Worm (Caenorhabditis elegans) whole organism, L4 larva: ENCODE results near the gene C39B5.10.

ENCODE experiments used
- F37D6.2 ChIP-seq: sonication (generic microtip); optimal IDR thresholded peaks from 2 replicates; lab custom pipeline; 2016; ENCODE audit warnings: mild to moderate bottlenecking, missing genetic modification characterization, missing compliant biosample characterization
- T26A8.4 ChIP-seq: fragments of 200-800 bp; sonication (Bioruptor generic); IDR thresholded peaks from 2 replicates; pipeline ENCODE4 v1.3.6; 2022; ENCODE audit warnings: missing genetic modification characterization, missing compliant biosample characterization
- aha-1 ChIP-seq: fragments of 150-350 bp; peaks from one replicate; lab custom pipeline; 2014; ENCODE audit warnings: missing biosample characterization, missing genetic modification characterization
- ama-1 ChIP-seq: fragments of 150-350 bp; optimal IDR thresholded peaks from 2 replicates; lab custom pipeline; 2014; ENCODE audit warnings: inconsistent platforms, mixed read lengths
- attf-4 ChIP-seq: sonication (generic microtip); optimal IDR thresholded peaks from 3 replicates; lab custom pipeline; 2017; ENCODE audit warnings: missing biosample characterization, missing genetic modification characterization
- ceh-20 ChIP-seq: fragments of 200-800 bp; sonication (Bioruptor generic); IDR thresholded peaks from 2 replicates; pipeline ENCODE4 v1.3.6; 2022; ENCODE audit warnings: missing genetic modification reagents, missing genetic modification characterization, missing compliant biosample characterization
- ceh-28 ChIP-seq: fragments of 150-350 bp; optimal IDR thresholded peaks from 2 replicates; lab custom pipeline; 2014; ENCODE audit warnings: missing biosample characterization, missing genetic modification reagents, missing genetic modification characterization
- ceh-82 ChIP-seq: sonication (generic microtip); optimal IDR thresholded peaks from 2 replicates; lab custom pipeline; 2017; ENCODE audit warnings: missing biosample characterization, missing genetic modification characterization
- daf-16 ChIP-seq, 3 experiments: sonication (generic microtip); optimal IDR thresholded peaks; 2 replicates each; lab custom pipeline; 2016 to 2017; ENCODE audit warnings: missing genetic modification characterization in 3 of 3, missing genetic modification reagents in 3 of 3, mild to moderate bottlenecking in 2 of 3, missing compliant biosample characterization in 2 of 3, missing biosample characterization in 1 of 3, moderate library complexity in 1 of 3
- daf-8 ChIP-seq: fragments of 200-800 bp; sonication (Bioruptor generic); IDR thresholded peaks from 2 replicates; pipeline ENCODE4 v1.3.6; 2022; ENCODE audit warnings: missing genetic modification characterization, missing compliant biosample characterization
- dmd-6 ChIP-seq: fragments of 200-800 bp; sonication (Bioruptor generic); IDR thresholded peaks from 2 replicates; pipeline ENCODE4 v1.3.6; 2022; ENCODE audit warnings: missing genetic modification reagents, missing genetic modification characterization, missing compliant biosample characterization
- dpl-1 ChIP-seq: fragments of 150-350 bp; optimal IDR thresholded peaks from 2 replicates; lab custom pipeline; 2014; ENCODE audit warnings: missing biosample characterization, missing genetic modification reagents, missing genetic modification characterization
- egl-27 ChIP-seq: sonication (generic microtip); optimal IDR thresholded peaks from 3 replicates; lab custom pipeline; 2017; ENCODE audit warnings: missing biosample characterization, missing genetic modification reagents, missing genetic modification characterization
- hlh-30 ChIP-seq: sonication (generic microtip); optimal IDR thresholded peaks from 2 replicates; lab custom pipeline; 2017; ENCODE audit warnings: antibody characterized with exemption, mild to moderate bottlenecking, missing genetic modification characterization, missing compliant biosample characterization; ENCODE audit not compliant: insufficient read depth
- lin-13 ChIP-seq: fragments of 150-350 bp; optimal IDR thresholded peaks from 2 replicates; lab custom pipeline; 2014; ENCODE audit warnings: missing biosample characterization, missing genetic modification reagents, missing genetic modification characterization
- lin-29 ChIP-seq: fragments of 200-800 bp; sonication (Bioruptor generic); IDR thresholded peaks from 2 replicates; pipeline ENCODE4 v1.3.6; 2022; ENCODE audit warnings: missing genetic modification reagents, missing genetic modification characterization, missing compliant biosample characterization
- lir-3 ChIP-seq: sonication (generic microtip); optimal IDR thresholded peaks from 2 replicates; lab custom pipeline; 2016; ENCODE audit warnings: mild to moderate bottlenecking, missing genetic modification characterization, missing compliant biosample characterization
- madf-5 ChIP-seq, 2 experiments: fragments of 200-800 bp; sonication (Bioruptor generic); IDR thresholded peaks; 2 replicates each; pipeline ENCODE4 v1.3.6; 2022; ENCODE audit warnings: missing compliant biosample characterization in 2 of 2, missing genetic modification characterization in 2 of 2
- mep-1 ChIP-seq: fragments of 150-350 bp; sonication (generic microtip); optimal IDR thresholded peaks from 3 replicates; lab custom pipeline; 2014; ENCODE audit warnings: missing biosample characterization, missing genetic modification characterization
- mes-2 ChIP-seq: sonication (generic microtip); optimal IDR thresholded peaks from 2 replicates; lab custom pipeline; 2016; ENCODE audit warnings: missing genotype, mild to moderate bottlenecking, missing genetic modification characterization, missing compliant biosample characterization; ENCODE audit not compliant: poor library complexity, severe bottlenecking
- mxl-3 ChIP-seq: fragments of 200-800 bp; sonication (Bioruptor generic); optimal IDR thresholded peaks from 2 replicates; lab custom pipeline; 2018; ENCODE audit warnings: mild to moderate bottlenecking, missing genetic modification characterization, missing compliant biosample characterization
- nhr-10 ChIP-seq: fragments of 150-350 bp; optimal IDR thresholded peaks from 2 replicates; lab custom pipeline; 2014; ENCODE audit warnings: missing biosample characterization, missing genetic modification characterization
- nhr-28 ChIP-seq: fragments of 150-350 bp; optimal IDR thresholded peaks from 2 replicates; lab custom pipeline; 2014; ENCODE audit warnings: missing biosample characterization, missing genetic modification characterization
- nhr-48 ChIP-seq: sonication (generic microtip); optimal IDR thresholded peaks from 2 replicates; lab custom pipeline; 2016; ENCODE audit warnings: mild to moderate bottlenecking, missing genetic modification characterization, missing compliant biosample characterization
- pqm-1 ChIP-seq: sonication (generic microtip); optimal IDR thresholded peaks from 2 replicates; lab custom pipeline; 2017; ENCODE audit warnings: missing biosample characterization, missing genetic modification characterization
- rbr-2 ChIP-seq: sonication (generic microtip); optimal IDR thresholded peaks from 2 replicates; lab custom pipeline; 2016; ENCODE audit warnings: missing genotype, missing genetic modification characterization, missing compliant biosample characterization
- spr-3 ChIP-seq: fragments of 200-800 bp; sonication (Bioruptor generic); optimal IDR thresholded peaks from 2 replicates; lab custom pipeline; 2018; ENCODE audit warnings: mild to moderate bottlenecking, missing genetic modification characterization, missing compliant biosample characterization
- unc-62 ChIP-seq, 3 experiments: fragments of 150-350 bp in 1 of 3; sonication (generic microtip); optimal IDR thresholded peaks in 2 of 3; peaks in 1 of 3; 1 replicate in 1 of 3; 2 replicates in 2 of 3; lab custom pipeline; 2014 to 2017; ENCODE audit warnings: missing biosample characterization in 3 of 3, missing genetic modification characterization in 3 of 3, missing genetic modification reagents in 3 of 3, missing genotype in 1 of 3

Gene C39B5.10

ce11 chrIII:2239587-2240144 is at the start of gene C39B5.10:
TSS of gene C39B5.10 (minus strand) at chrIII:2239637.
- no peak for TF ChIP-seq lir-3 (tag; lab: Kevin White, UChicago)
- TF ChIP-seq unc-62 (GFP tag; optimal IDR thresholded peaks at IDR 0.05 in 1 of 2; lab: Kevin White, UChicago): peak in 1 of 2 experiments; percentile 66
- TF ChIP-seq unc-62 (tag; optimal IDR thresholded peaks at IDR 0.05; lab: Kevin White, UChicago): no peak
- no peak for TF ChIP-seq F37D6.2 (tag; lab: Kevin White, UChicago)
- TF ChIP-seq nhr-10: no peak
- TF ChIP-seq mes-2 (tag; lab: Kevin White, UChicago): no peak
- no peak for TF ChIP-seq T26A8.4 (GFP tag; lab: Robert Waterston, UW)
- TF ChIP-seq nhr-28: peak; percentile 39
- TF ChIP-seq pqm-1 (tag; lab: Kevin White, UChicago): peak; percentile 89
- TF ChIP-seq dmd-6 (GFP tag; lab: Robert Waterston, UW): peak; percentile 55
- no peak for TF ChIP-seq madf-5 (GFP tag; IDR thresholded peaks at IDR 0.05; lab: Robert Waterston, UW)
- TF ChIP-seq mep-1: no peak
- TF ChIP-seq mxl-3 (GFP tag; lab: Kevin White, UChicago): peak; percentile 2

ce11 chrIII:2288261-2288660 is 48.8 kb upstream of the C39B5.10 start:
- TF ChIP-seq aha-1 (tag; lab: Kevin White, UChicago) (peak; percentile 96), lin-29 (no peak)

ce11 chrIII:2283341-2283847 is 44.0 kb upstream of the C39B5.10 start:
- TF ChIP-seq ceh-20 (GFP tag; lab: Robert Waterston, UW) (no peak), ceh-28 (tag; lab: Kevin White, UChicago) (peak; percentile 95), unc-62 (GFP tag; optimal IDR thresholded peaks at IDR 0.05 in 1 of 2; lab: Kevin White, UChicago) (peak in 1 of 2 experiments; percentile 57), unc-62 (tag; optimal IDR thresholded peaks at IDR 0.05; lab: Kevin White, UChicago) (no peak), spr-3 (GFP tag; lab: Kevin White, UChicago) (no peak), mxl-3 (GFP tag; lab: Kevin White, UChicago) (no peak), lin-13 (GFP tag; lab: Kevin White, UChicago) (no peak)

- TF ChIP-seq ceh-28 (tag; lab: Kevin White, UChicago) (peak; percentile 97), nhr-48 (tag; lab: Kevin White, UChicago) (no peak)
These were observed 42.8 kb upstream of the C39B5.10 start, which contains the start of gene Y54F10BM.3 for ce11 chrIII:2281975-2282957. TSS of gene Y54F10BM.3 (plus strand) at chrIII:2282025.

ce11 chrIII:2280569-2280968 is 41.1 kb upstream of the C39B5.10 start, which contains the start of gene Y54F10BM.22:
TSS of gene Y54F10BM.22 (plus strand) at chrIII:2280899.
- TF ChIP-seq daf-8: no peak
- no peak for TF ChIP-seq pqm-1 (tag; lab: Kevin White, UChicago)
- peak; percentile 3 for TF ChIP-seq hlh-30 (tag; lab: Kevin White, UChicago)

DNA sequence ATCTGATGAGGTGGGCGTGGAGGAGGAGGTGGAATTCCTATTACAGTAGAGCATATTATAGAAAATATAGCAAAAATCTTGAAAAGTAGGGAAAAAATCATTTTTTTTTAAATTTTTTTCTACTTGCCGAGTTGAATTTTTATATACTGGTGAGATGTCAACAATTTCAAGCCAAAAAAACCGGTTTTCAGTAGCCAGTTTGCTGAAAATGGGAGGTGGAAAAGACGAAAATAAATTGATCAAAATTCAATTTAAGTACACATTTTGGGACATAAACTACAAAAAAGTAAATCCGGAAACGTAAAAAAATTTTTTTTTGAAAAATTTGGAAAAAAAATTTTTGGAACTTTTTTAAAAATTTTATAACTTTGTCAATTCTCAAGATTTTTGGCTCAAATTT is 40.0 kb upstream of the C39B5.10 start, which contains the start of gene Y54F10BM.23:
TSS of gene Y54F10BM.23 (minus strand) at position 101 of the 400 bp plus-strand sequence.
- TF ChIP-seq egl-27 (tag; lab: Kevin White, UChicago): no peak
- TF ChIP-seq, all 104 proteins: peak for 0

DNA sequence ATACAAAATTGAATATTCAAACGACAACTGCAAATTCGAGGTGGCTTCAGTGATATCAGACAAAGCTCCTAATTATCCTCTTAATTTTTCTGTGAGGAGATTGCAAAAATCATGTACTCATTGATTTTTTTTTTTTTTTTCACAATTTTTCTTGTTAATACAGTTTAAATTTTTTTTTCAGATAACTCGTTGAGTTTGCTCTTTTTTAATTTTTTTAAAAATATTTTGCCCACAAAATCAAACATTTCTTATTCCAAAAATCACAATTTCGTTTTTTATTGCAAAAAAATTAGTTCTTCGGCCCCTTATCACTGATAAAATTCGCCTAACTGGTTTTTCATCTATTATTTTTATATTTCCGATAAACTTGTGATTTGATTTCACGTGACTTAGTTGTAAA is 37.4 kb upstream of the C39B5.10 start, which contains the start of gene Y54F10BM.21:
TSS of gene Y54F10BM.21 (plus strand) at position 301 of the 400 bp plus-strand sequence.
- no peak for TF ChIP-seq ceh-82
- TF ChIP-seq attf-4 (tag; lab: Kevin White, UChicago): no peak
- no peak for TF ChIP-seq daf-8
- no peak for TF ChIP-seq daf-16 (GFP tag; optimal IDR thresholded peaks at IDR 0.05; lab: Kevin White, UChicago)
- TF ChIP-seq daf-16 (tag; optimal IDR thresholded peaks at IDR 0.05; lab: Kevin White, UChicago): no peak
- no peak for TF ChIP-seq nhr-28
- TF ChIP-seq rbr-2 (tag; lab: Kevin White, UChicago): no peak
- TF ChIP-seq ama-1 (lab: Kevin White, UChicago): no peak
- TF ChIP-seq dpl-1: no peak
- TF ChIP-seq lin-29: no peak
